Worm (Caenorhabditis elegans) whole organism, young adult: ENCODE results near the gene nlp-80.

Source experiments
- B0261.1 ChIP-seq: sonication (generic microtip); optimal IDR thresholded peaks from 2 replicates; lab custom pipeline; 2016; ENCODE audit warnings: mild to moderate bottlenecking, missing genetic modification characterization, moderate library complexity, missing compliant biosample characterization
- F23B12.7 ChIP-seq: sonication (generic microtip); optimal IDR thresholded peaks from 2 replicates; lab custom pipeline; 2017; ENCODE audit warnings: missing genetic modification characterization, mild to moderate bottlenecking, missing compliant biosample characterization, antibody characterized with exemption, moderate library complexity; ENCODE audit not compliant: insufficient read depth
- F55B11.4 ChIP-seq: sonication (generic microtip); optimal IDR thresholded peaks from 2 replicates; lab custom pipeline; 2016; ENCODE audit warnings: missing compliant biosample characterization, missing genetic modification characterization, borderline replicate concordance; ENCODE audit not compliant: insufficient read depth
- F57C9.4 ChIP-seq: sonication (generic microtip); optimal IDR thresholded peaks from 2 replicates; lab custom pipeline; 2017; ENCODE audit warnings: mild to moderate bottlenecking, missing genetic modification characterization, missing compliant biosample characterization
- K11D2.4 ChIP-seq: fragments of 200-800 bp; sonication (Bioruptor generic); IDR thresholded peaks from 2 replicates; pipeline ENCODE4 v1.3.6; 2022; ENCODE audit warnings: missing genetic modification reagents, missing genetic modification characterization, missing compliant biosample characterization
- Y53F4B.3 ChIP-seq: fragments of 200-800 bp; sonication (Bioruptor generic); IDR thresholded peaks from 2 replicates; pipeline ENCODE4 v1.3.6; 2022; ENCODE audit warnings: missing genetic modification reagents, missing genetic modification characterization, missing compliant biosample characterization
- akir-1 ChIP-seq: fragments of 200-800 bp; sonication (Bioruptor generic); optimal IDR thresholded peaks from 2 replicates; lab custom pipeline; 2018; ENCODE audit warnings: mild to moderate bottlenecking, missing genetic modification characterization, moderate library complexity, missing compliant biosample characterization
- ama-1 ChIP-seq, 3 experiments: fragments of 150-350 bp in 1 of 3; sonication (generic microtip) in 2 of 3; optimal IDR thresholded peaks; 2 replicates each; lab custom pipeline; 2014 to 2018; ENCODE audit warnings: missing biosample characterization in 2 of 3, missing genetic modification characterization in 2 of 3, missing genetic modification reagents in 2 of 3
- aptf-3 ChIP-seq: fragments of 200-800 bp; sonication (Bioruptor generic); IDR thresholded peaks from 2 replicates; pipeline ENCODE4 v1.3.6; 2022; ENCODE audit warnings: missing genetic modification characterization, missing compliant biosample characterization
- attf-6 ChIP-seq: fragments of 200-800 bp; sonication (Bioruptor generic); IDR thresholded peaks from 2 replicates; pipeline ENCODE4 v1.3.6; 2022; ENCODE audit warnings: missing genetic modification reagents, missing genetic modification characterization, missing compliant biosample characterization
- bed-2 ChIP-seq: fragments of 200-800 bp; sonication (Bioruptor generic); IDR thresholded peaks from 2 replicates; pipeline ENCODE4 v1.3.6; 2022; ENCODE audit warnings: missing genetic modification reagents, missing genetic modification characterization, missing compliant biosample characterization
- cebp-1 ChIP-seq, 2 experiments: fragments of 200-800 bp in 1 of 2; sonication (Bioruptor generic) in 1 of 2; sonication (generic microtip) in 1 of 2; IDR thresholded peaks in 1 of 2; optimal IDR thresholded peaks in 1 of 2; 2 replicates each; pipeline versions ENCODE4 v1.3.6 to Lab custom; 2017 to 2022; ENCODE audit warnings: missing compliant biosample characterization in 2 of 2, missing genetic modification characterization in 2 of 2, mild to moderate bottlenecking in 1 of 2, missing genetic modification reagents in 1 of 2, moderate library complexity in 1 of 2
- ceh-58 ChIP-seq: fragments of 200-800 bp; sonication (Bioruptor generic); IDR thresholded peaks from 2 replicates; pipeline ENCODE4 v1.3.6; 2022; ENCODE audit warnings: missing genetic modification characterization, missing compliant biosample characterization
- ceh-79 ChIP-seq: sonication (generic microtip); optimal IDR thresholded peaks from 2 replicates; lab custom pipeline; 2017; ENCODE audit warnings: mild to moderate bottlenecking, missing genetic modification characterization, missing compliant biosample characterization
- ceh-91 ChIP-seq: fragments of 200-800 bp; sonication (Bioruptor generic); IDR thresholded peaks from 2 replicates; pipeline ENCODE4 v1.3.6; 2022; ENCODE audit warnings: missing genetic modification reagents, missing genetic modification characterization, missing compliant biosample characterization
- dpl-1 ChIP-seq: fragments of 150-350 bp; optimal IDR thresholded peaks from 2 replicates; lab custom pipeline; 2014; ENCODE audit warnings: missing biosample characterization, missing genetic modification reagents, missing genetic modification characterization
- egrh-3 ChIP-seq: fragments of 200-800 bp; sonication (Bioruptor generic); IDR thresholded peaks from 2 replicates; pipeline ENCODE4 v1.3.6; 2022; ENCODE audit warnings: missing genetic modification reagents, missing genetic modification characterization, missing compliant biosample characterization
- him-1 ChIP-seq: sonication (generic microtip); optimal IDR thresholded peaks from 2 replicates; lab custom pipeline; 2016; ENCODE audit warnings: missing genotype, missing genetic modification reagents, missing genetic modification characterization, missing compliant biosample characterization
- hlh-12 ChIP-seq: sonication (generic microtip); optimal IDR thresholded peaks from 2 replicates; lab custom pipeline; 2016; ENCODE audit warnings: missing genetic modification characterization, missing compliant biosample characterization
- hsf-1 ChIP-seq: fragments of 200-800 bp; sonication (Bioruptor generic); IDR thresholded peaks from 2 replicates; pipeline ENCODE4 v1.3.6; 2022; ENCODE audit warnings: missing genetic modification reagents, missing genetic modification characterization, missing compliant biosample characterization
- lag-1 ChIP-seq: fragments of 200-800 bp; sonication (Bioruptor generic); IDR thresholded peaks from 2 replicates; pipeline ENCODE4 v1.3.6; 2022; ENCODE audit warnings: missing genetic modification reagents, missing genetic modification characterization, missing compliant biosample characterization
- let-607 ChIP-seq, 2 experiments: fragments of 200-800 bp in 1 of 2; sonication (Bioruptor generic) in 1 of 2; sonication (generic microtip) in 1 of 2; optimal IDR thresholded peaks; 2 replicates each; lab custom pipeline; 2016 to 2018; ENCODE audit warnings: mild to moderate bottlenecking in 2 of 2, missing compliant biosample characterization in 2 of 2, missing genetic modification characterization in 2 of 2, moderate library complexity in 2 of 2, missing genotype in 1 of 2
- lin-54 ChIP-seq: fragments of 200-800 bp; sonication (Bioruptor generic); optimal IDR thresholded peaks from 2 replicates; lab custom pipeline; 2018; ENCODE audit warnings: mild to moderate bottlenecking, missing genetic modification characterization, missing compliant biosample characterization
- lir-1 ChIP-seq: fragments of 200-800 bp; sonication (Bioruptor generic); conservative IDR thresholded peaks from 2 replicates; pipeline ENCODE4 v1.3.6; 2022; ENCODE audit warnings: missing genetic modification reagents, missing genetic modification characterization, missing compliant biosample characterization
- lsl-1 ChIP-seq: fragments of 200-800 bp; sonication (Bioruptor generic); optimal IDR thresholded peaks from 2 replicates; lab custom pipeline; 2018; ENCODE audit warnings: mild to moderate bottlenecking, missing genetic modification characterization, moderate library complexity, missing compliant biosample characterization
- lsy-27 ChIP-seq: sonication (generic microtip); optimal IDR thresholded peaks from 2 replicates; lab custom pipeline; 2017; ENCODE audit warnings: missing genetic modification characterization, mild to moderate bottlenecking, missing compliant biosample characterization, antibody characterized with exemption, missing genotype, borderline replicate concordance; ENCODE audit not compliant: insufficient read depth
- madf-3 ChIP-seq: fragments of 200-800 bp; sonication (Bioruptor generic); IDR thresholded peaks from 2 replicates; pipeline ENCODE4 v1.3.6; 2022; ENCODE audit warnings: missing genetic modification reagents, missing genetic modification characterization, missing compliant biosample characterization
- madf-6 ChIP-seq: fragments of 200-800 bp; sonication (Bioruptor generic); IDR thresholded peaks from 2 replicates; pipeline ENCODE4 v1.3.6; 2022; ENCODE audit warnings: missing genetic modification reagents, missing genetic modification characterization, missing compliant biosample characterization
- mcd-1 ChIP-seq: fragments of 200-800 bp; sonication (Bioruptor generic); IDR thresholded peaks from 2 replicates; pipeline ENCODE4 v1.3.6; 2022; ENCODE audit warnings: missing genetic modification reagents, missing genetic modification characterization, missing compliant biosample characterization
- mxl-1 ChIP-seq: sonication (generic microtip); optimal IDR thresholded peaks from 2 replicates; lab custom pipeline; 2016; ENCODE audit warnings: missing genetic modification characterization, missing compliant biosample characterization
- nfya-2 ChIP-seq: fragments of 200-800 bp; sonication (Bioruptor generic); IDR thresholded peaks from 2 replicates; pipeline ENCODE4 v1.3.6; 2022; ENCODE audit warnings: missing genetic modification reagents, missing genetic modification characterization, missing compliant biosample characterization
- nfyb-1 ChIP-seq: fragments of 200-800 bp; sonication (Bioruptor generic); IDR thresholded peaks from 2 replicates; pipeline ENCODE4 v1.3.6; 2022; ENCODE audit warnings: missing genetic modification reagents, missing genetic modification characterization, missing compliant biosample characterization
- pbrm-1 ChIP-seq: fragments of 200-800 bp; sonication (Bioruptor generic); IDR thresholded peaks from 2 replicates; pipeline ENCODE4 v1.3.6; 2022; ENCODE audit warnings: missing genetic modification reagents, missing genetic modification characterization, missing compliant biosample characterization
- rpc-1 ChIP-seq, 2 experiments: fragments of 150-350 bp in 1 of 2; sonication (generic microtip) in 1 of 2; optimal IDR thresholded peaks; 2 replicates each; lab custom pipeline; 2014 to 2018; ENCODE audit warnings: missing biosample characterization in 1 of 2, missing genetic modification characterization in 1 of 2, missing genetic modification reagents in 1 of 2, missing genotype in 1 of 2
- sea-2 ChIP-seq: fragments of 200-800 bp; sonication (Bioruptor generic); IDR thresholded peaks from 2 replicates; pipeline ENCODE4 v1.3.6; 2022; ENCODE audit warnings: missing genetic modification characterization, missing compliant biosample characterization
- snpc-4 ChIP-seq, 5 experiments: fragments of 150-350 bp in 1 of 5; sonication (generic microtip) in 4 of 5; optimal IDR thresholded peaks; 2 replicates each; lab custom pipeline; 2014 to 2018; ENCODE audit warnings: missing genetic modification characterization in 5 of 5, missing biosample characterization in 3 of 5, antibody characterized with exemption in 2 of 5, mild to moderate bottlenecking in 2 of 5, missing compliant biosample characterization in 2 of 5, missing genotype in 2 of 5, moderate library complexity in 2 of 5, missing genetic modification reagents in 1 of 5
- somi-1 ChIP-seq: fragments of 200-800 bp; sonication (Bioruptor generic); optimal IDR thresholded peaks from 2 replicates; lab custom pipeline; 2018; ENCODE audit warnings: mild to moderate bottlenecking, missing genetic modification characterization, missing compliant biosample characterization
- tbp1 ChIP-seq: fragments of 200-800 bp; sonication (Bioruptor generic); optimal IDR thresholded peaks from 2 replicates; lab custom pipeline; 2018; ENCODE audit warnings: mild to moderate bottlenecking, missing genetic modification characterization, missing compliant biosample characterization
- zfh-2 ChIP-seq: fragments of 200-800 bp; sonication (Bioruptor generic); conservative IDR thresholded peaks from 2 replicates; pipeline ENCODE4 v1.3.6; 2022; ENCODE audit warnings: missing genetic modification reagents, missing genetic modification characterization, missing compliant biosample characterization
- zim-3 ChIP-seq: sonication (generic microtip); optimal IDR thresholded peaks from 2 replicates; lab custom pipeline; 2017; ENCODE audit warnings: mild to moderate bottlenecking, missing genetic modification characterization, moderate library complexity, missing compliant biosample characterization
- ztf-18 ChIP-seq: sonication (generic microtip); optimal IDR thresholded peaks from 2 replicates; lab custom pipeline; 2016; ENCODE audit warnings: missing genotype, mild to moderate bottlenecking, missing genetic modification characterization, missing compliant biosample characterization
- ztf-26 ChIP-seq: sonication (generic microtip); optimal IDR thresholded peaks from 2 replicates; lab custom pipeline; 2017; ENCODE audit warnings: missing genetic modification characterization, missing compliant biosample characterization

The nlp-80 gene

ce11 chrV:11065513-11065912, at the start of gene nlp-80:
TSS of gene nlp-80 (minus strand) at chrV:11065613.
- no peak for TF ChIP-seq F57C9.4 (tag; lab: Kevin White, UChicago)

- TF ChIP-seq mxl-1 (tag; lab: Kevin White, UChicago) (no peak), ceh-79 (tag; lab: Kevin White, UChicago) (no peak), Y53F4B.3 (GFP tag; lab: Robert Waterston, UW) (no peak), sea-2 (GFP tag; lab: Robert Waterston, UW) (no peak), B0261.1 (tag; lab: Kevin White, UChicago) (no peak), lsy-27 (no peak), madf-6 (GFP tag; lab: Robert Waterston, UW) (no peak), lsl-1 (no peak), F23B12.7 (tag; lab: Kevin White, UChicago) (no peak), attf-6 (GFP tag; lab: Robert Waterston, UW) (no peak)
Observed at ce11 chrV:11113607-11114006, 48.2 kb upstream of the nlp-80 start, which contains the start of gene math-33. TSS of gene math-33 (plus strand) at chrV:11113907.

- peak; percentile 93 for TF ChIP-seq cebp-1 (GFP tag; IDR thresholded peaks at IDR 0.05; lab: Robert Waterston, UW)
- peak; percentile 97 for TF ChIP-seq cebp-1 (tag; optimal IDR thresholded peaks at IDR 0.05; lab: Kevin White, UChicago)
- TF ChIP-seq dpl-1, result peak; percentile 27
- TF ChIP-seq mcd-1 (GFP tag; lab: Robert Waterston, UW), result peak; percentile 68
- no peak for TF ChIP-seq lag-1 (GFP tag; lab: Robert Waterston, UW)
- TF ChIP-seq pbrm-1, result no peak
- no peak for TF ChIP-seq zim-3
- no peak for TF ChIP-seq madf-3 (GFP tag; lab: Robert Waterston, UW)
- no peak for TF ChIP-seq hlh-12
- TF ChIP-seq let-607 (tag; optimal IDR thresholded peaks at IDR 0.05; lab: Kevin White, UChicago), result peak in 1 of 2 experiments; percentile 2
- no peak for TF ChIP-seq nfya-2 (GFP tag; lab: Robert Waterston, UW)
- no peak; the same call in 1 of the 2 replicates for TF ChIP-seq ceh-91
- TF ChIP-seq ama-1 (optimal IDR thresholded peaks at IDR 0.05; lab: Kevin White, UChicago), result no peak
- TF ChIP-seq ama-1 (GFP tag; optimal IDR thresholded peaks at IDR 0.05; lab: Kevin White, UChicago), result peak in 1 of 2 experiments; percentile 30
- peak; percentile 58 for TF ChIP-seq lin-54
- TF ChIP-seq ceh-58, result no peak
- no peak for TF ChIP-seq akir-1 (GFP tag; lab: Kevin White, UChicago)
- 0 out of 2 replicates have a peak, but pooled peaks have one; percentile 23 for TF ChIP-seq lir-1 (GFP tag; lab: Robert Waterston, UW)
- no peak for TF ChIP-seq egrh-3 (GFP tag; lab: Robert Waterston, UW)
- peak; percentile 17 for TF ChIP-seq him-1 (tag; lab: Kevin White, UChicago)
- no peak for TF ChIP-seq B0261.1 (tag; lab: Kevin White, UChicago)
- TF ChIP-seq tbp1 (GFP tag; lab: Kevin White, UChicago), result peak; percentile 33
- TF ChIP-seq somi-1 (GFP tag; lab: Kevin White, UChicago), result no peak
- peak; percentile 59 for TF ChIP-seq F23B12.7 (tag; lab: Kevin White, UChicago)
- TF ChIP-seq K11D2.4 (GFP tag; lab: Robert Waterston, UW), result 0 out of 2 replicates have a peak, but pooled peaks have one; percentile 41
- no peak for TF ChIP-seq nfyb-1 (GFP tag; lab: Robert Waterston, UW)
- peak; percentile 52 for TF ChIP-seq snpc-4 (GFP tag; optimal IDR thresholded peaks at IDR 0.05; lab: Kevin White, UChicago)
- peak; percentile 0 to 50 (median 34) for TF ChIP-seq snpc-4 (tag; optimal IDR thresholded peaks at IDR 0.05; lab: Kevin White, UChicago)
- peak; percentile 43 for TF ChIP-seq ztf-18 (tag; lab: Kevin White, UChicago)
- no peak for TF ChIP-seq zfh-2
- no peak for TF ChIP-seq bed-2 (GFP tag; lab: Robert Waterston, UW)
- peak; percentile 44 for TF ChIP-seq rpc-1 (optimal IDR thresholded peaks at IDR 0.05; lab: Kevin White, UChicago)
- no peak for TF ChIP-seq rpc-1 (tag; optimal IDR thresholded peaks at IDR 0.05; lab: Kevin White, UChicago)
- TF ChIP-seq F55B11.4 (tag; lab: Kevin White, UChicago), result no peak
- no peak for TF ChIP-seq aptf-3 (GFP tag; lab: Robert Waterston, UW)
- TF ChIP-seq hsf-1 (GFP tag; lab: Robert Waterston, UW), result no peak
- TF ChIP-seq lsl-1, result peak; percentile 28
- TF ChIP-seq ztf-26 (tag; lab: Kevin White, UChicago), result no peak
Observed at ce11 chrV:11113041-11113574, 47.7 kb upstream of the nlp-80 start, which contains the start of gene erfa-3. TSS of gene erfa-3 (minus strand) at chrV:11113091.
